Fruit fly (Drosophila melanogaster): ENCODE measurements around the gene Pih1D1.

DNA sequence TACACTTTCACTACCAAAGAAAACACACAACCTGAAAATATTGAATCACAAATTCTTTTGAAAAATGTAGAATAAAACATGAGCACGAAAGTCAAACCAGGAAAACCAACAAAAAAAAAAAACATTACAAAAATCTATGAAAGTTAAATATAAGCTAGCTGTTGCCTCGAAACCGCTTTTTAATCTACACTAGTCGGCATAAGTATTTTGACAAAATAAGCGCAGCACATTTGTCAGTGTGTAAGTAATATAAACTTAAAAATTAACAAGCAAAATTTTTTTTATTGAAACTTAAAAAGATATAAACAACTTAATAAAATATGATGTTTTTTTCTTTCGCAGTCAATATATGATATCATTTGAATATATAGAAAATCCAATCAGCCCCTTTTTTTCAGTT, 8.8 kb downstream of the Pih1D1 start, which contains the start of gene CG5787:
- TF ChIP-seq CG8159 (tag; optimal IDR thresholded peaks at IDR 0.05) = no peak
- TF ChIP-seq CG10348 (GFP tag; IDR thresholded peaks at IDR 0.05) = no peak
- no peak for TF ChIP-seq Ets98B (GFP tag; IDR thresholded peaks at IDR 0.05)
- no peak for TF ChIP-seq CG9948 (tag; optimal IDR thresholded peaks at IDR 0.05)
- TF ChIP-seq Snoo (tag; optimal IDR thresholded peaks at IDR 0.05) = no peak
- no peak for TF ChIP-seq CG14655 (GFP tag; optimal IDR thresholded peaks at IDR 0.05)
- no peak for TF ChIP-seq D1 (tag; optimal IDR thresholded peaks at IDR 0.05)
- no peak for TF ChIP-seq CG34367 (tag; optimal IDR thresholded peaks at IDR 0.05)
- TF ChIP-seq rn (GFP tag; IDR thresholded peaks at IDR 0.05) = no peak

Data from whole organism, pupa.